Worm (Caenorhabditis elegans): ENCODE data around the gene lep-2.

The lep-2 gene

ce11 chrIV:1013233-1013798, 21.2 kb downstream of the lep-2 start:
- TF ChIP-seq crh-2 (tag; optimal IDR thresholded peaks at IDR 0.05): no peak
- no peak for TF ChIP-seq ztf-4 (tag; optimal IDR thresholded peaks at IDR 0.05)
- TF ChIP-seq lsy-2 (tag; optimal IDR thresholded peaks at IDR 0.05): no peak
- TF ChIP-seq nhr-21 (tag; optimal IDR thresholded peaks at IDR 0.05): no peak
- no peak for TF ChIP-seq nhr-237 (tag; optimal IDR thresholded peaks at IDR 0.05)
- no peak for TF ChIP-seq peb-1 (tag; optimal IDR thresholded peaks at IDR 0.05)
- no peak for TF ChIP-seq mbf-1 (tag; optimal IDR thresholded peaks at IDR 0.05)
- TF ChIP-seq nhr-23 (tag; optimal IDR thresholded peaks at IDR 0.05): no peak
- TF ChIP-seq C34F6.9 (tag; optimal IDR thresholded peaks at IDR 0.05): no peak
- no peak for TF ChIP-seq nhr-10 (tag; optimal IDR thresholded peaks at IDR 0.05)
- TF ChIP-seq ceh-16 (tag; optimal IDR thresholded peaks at IDR 0.05): no peak
- no peak for TF ChIP-seq zag-1 (tag; optimal IDR thresholded peaks at IDR 0.05)
- TF ChIP-seq F13H6.1 (tag; optimal IDR thresholded peaks at IDR 0.05): no peak
- TF ChIP-seq unc-55 (GFP tag; optimal IDR thresholded peaks at IDR 0.05): no peak

ce11 chrIV:1015430-1015829, 23.3 kb downstream of the lep-2 start:
- TF ChIP-seq nhr-11 (tag; optimal IDR thresholded peaks at IDR 0.05) (no peak), ztf-4 (tag; optimal IDR thresholded peaks at IDR 0.05) (no peak), nhr-21 (tag; optimal IDR thresholded peaks at IDR 0.05) (no peak), elt-3 (tag; optimal IDR thresholded peaks at IDR 0.05) (no peak), F13H6.1 (tag; optimal IDR thresholded peaks at IDR 0.05) (no peak), nhr-12 (tag; optimal IDR thresholded peaks at IDR 0.05) (no peak), lsy-2 (tag; optimal IDR thresholded peaks at IDR 0.05) (no peak), nhr-23 (tag; optimal IDR thresholded peaks at IDR 0.05) (no peak), R02D3.7 (tag; optimal IDR thresholded peaks at IDR 0.05) (no peak), unc-62 (GFP tag; optimal IDR thresholded peaks at IDR 0.05) (no peak), nhr-237 (tag; optimal IDR thresholded peaks at IDR 0.05) (no peak), unc-55 (GFP tag; optimal IDR thresholded peaks at IDR 0.05) (no peak), Y55F3AM.14 (GFP tag; optimal IDR thresholded peaks at IDR 0.05) (no peak), ceh-82 (tag; optimal IDR thresholded peaks at IDR 0.05) (no peak)

- TF ChIP-seq alr-1 (tag; optimal IDR thresholded peaks at IDR 0.05): no peak
- no peak for TF ChIP-seq nhr-23 (tag; optimal IDR thresholded peaks at IDR 0.05)
- no peak for TF ChIP-seq snpc-4 (tag; optimal IDR thresholded peaks at IDR 0.05)
- no peak for TF ChIP-seq nhr-25 (tag; optimal IDR thresholded peaks at IDR 0.05)
- no peak for TF ChIP-seq crh-2 (tag; optimal IDR thresholded peaks at IDR 0.05)
- no peak for TF ChIP-seq mbf-1 (tag; optimal IDR thresholded peaks at IDR 0.05)
- no peak for TF ChIP-seq nhr-21 (tag; optimal IDR thresholded peaks at IDR 0.05)
- no peak for TF ChIP-seq unc-62 (GFP tag; optimal IDR thresholded peaks at IDR 0.05)
- TF ChIP-seq mdl-1 (tag; optimal IDR thresholded peaks at IDR 0.05): no peak
- no peak for TF ChIP-seq lin-13 (GFP tag; optimal IDR thresholded peaks at IDR 0.05)
Observed at ce11 chrIV:1019801-1020200, 27.7 kb downstream of the lep-2 start.

- TF ChIP-seq Y55F3AM.14 (GFP tag; optimal IDR thresholded peaks at IDR 0.05) (no peak), lin-39 (tag; optimal IDR thresholded peaks at IDR 0.05) (no peak)
Observed at ce11 chrIV:1029939-1030338, 37.9 kb downstream of the lep-2 start, which contains the start of gene abhd-14. TSS of gene abhd-14 (minus strand) at chrIV:1030039.

- no peak for TF ChIP-seq blmp-1 (tag; optimal IDR thresholded peaks at IDR 0.05; ENCODE audit: insufficient read depth)
- no peak for TF ChIP-seq peb-1 (tag; optimal IDR thresholded peaks at IDR 0.05)
- no peak for TF ChIP-seq skn-1 (tag; optimal IDR thresholded peaks at IDR 0.05)
- TF ChIP-seq C34F6.9 (tag; optimal IDR thresholded peaks at IDR 0.05): peak; percentile 5
- TF ChIP-seq nhr-21 (tag; optimal IDR thresholded peaks at IDR 0.05): no peak
- TF ChIP-seq gmeb-1 (tag; optimal IDR thresholded peaks at IDR 0.05): peak; percentile 20
- peak; percentile 52 for TF ChIP-seq crh-2 (tag; optimal IDR thresholded peaks at IDR 0.05)
- TF ChIP-seq mdl-1 (tag; optimal IDR thresholded peaks at IDR 0.05): no peak
- TF ChIP-seq nhr-25 (tag; optimal IDR thresholded peaks at IDR 0.05): peak; percentile 19
- peak; percentile 3 for TF ChIP-seq sma-9 (GFP tag; optimal IDR thresholded peaks at IDR 0.05)
- no peak for TF ChIP-seq sma-9 (tag; optimal IDR thresholded peaks at IDR 0.05)
- peak; percentile 92 for TF ChIP-seq fos-1 (tag; optimal IDR thresholded peaks at IDR 0.05)
- TF ChIP-seq elt-3 (tag; optimal IDR thresholded peaks at IDR 0.05): no peak
- no peak for TF ChIP-seq ZK546.5 (tag; optimal IDR thresholded peaks at IDR 0.05)
- no peak for TF ChIP-seq lin-13 (GFP tag; optimal IDR thresholded peaks at IDR 0.05)
- TF ChIP-seq zag-1 (tag; optimal IDR thresholded peaks at IDR 0.05): no peak
- no peak for TF ChIP-seq nhr-6 (tag; optimal IDR thresholded peaks at IDR 0.05)
- no peak for TF ChIP-seq elt-1 (tag; optimal IDR thresholded peaks at IDR 0.05)
- TF ChIP-seq F13H6.1 (tag; optimal IDR thresholded peaks at IDR 0.05): no peak
Observed at ce11 chrIV:1035108-1035507, 43.0 kb downstream of the lep-2 start.

Measured in whole organism, L2 larva.